Worm (Caenorhabditis elegans): Measurements from ENCODE around the gene hyls-1.

DNA sequence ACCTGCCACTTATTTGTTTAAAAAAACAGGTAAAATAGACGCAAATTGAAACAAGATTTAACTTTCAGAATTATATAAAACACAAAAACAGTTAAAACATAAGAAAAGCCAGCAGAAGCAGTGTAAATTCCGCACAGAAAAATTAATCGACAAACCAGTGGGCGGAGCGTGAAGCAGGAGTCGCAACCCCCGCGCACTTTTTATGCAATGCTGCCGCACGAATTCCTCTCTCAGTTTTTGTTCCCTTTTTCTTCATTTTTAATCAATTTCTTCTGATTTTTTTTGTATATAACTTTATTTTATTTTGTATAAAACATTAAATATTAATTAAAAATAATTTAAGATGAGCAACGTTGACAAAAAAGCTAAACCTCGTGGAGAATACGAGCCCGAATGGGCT, 6.3 kb upstream of the hyls-1 start, which contains the start of the genes gei-6 and krr-1:
- TF ChIP-seq nhr-41 (GFP tag; IDR thresholded peaks at IDR 0.05) (no peak), tra-1 (GFP tag; IDR thresholded peaks at IDR 0.05) (no peak), unc-62 (GFP tag; optimal IDR thresholded peaks at IDR 0.05 in 1 of 2) (no peak), unc-62 (tag; optimal IDR thresholded peaks at IDR 0.05) (no peak), nhr-6 (tag; optimal IDR thresholded peaks at IDR 0.05) (no peak), nhr-10 (tag; optimal IDR thresholded peaks at IDR 0.05) (no peak), nhr-76 (tag; optimal IDR thresholded peaks at IDR 0.05) (no peak)
